Worm (Caenorhabditis elegans) whole organism, L4 larva: ENCODE measurements around the gene idpp-11.

Experiments used
- aha-1 ChIP-seq: fragments of 150-350 bp; peaks from one replicate; lab custom pipeline; 2014; ENCODE audit warnings: missing biosample characterization, missing genetic modification characterization
- jun-1 ChIP-seq: fragments of 150-350 bp; optimal IDR thresholded peaks from 2 replicates; lab custom pipeline; 2014; ENCODE audit warnings: missing biosample characterization, missing genetic modification reagents, missing genetic modification characterization
- lsy-2 ChIP-seq, 2 experiments: fragments of 150-350 bp in 1 of 2; sonication (generic microtip) in 1 of 2; optimal IDR thresholded peaks; 2 replicates each; lab custom pipeline; 2014 to 2017; ENCODE audit warnings: missing biosample characterization in 2 of 2, missing genetic modification characterization in 2 of 2
- pqm-1 ChIP-seq: sonication (generic microtip); optimal IDR thresholded peaks from 2 replicates; lab custom pipeline; 2017; ENCODE audit warnings: missing biosample characterization, missing genetic modification characterization
- ztf-11 ChIP-seq: fragments of 150-350 bp; optimal IDR thresholded peaks from 2 replicates; lab custom pipeline; 2014; ENCODE audit warnings: missing biosample characterization, missing genetic modification characterization

DNA sequence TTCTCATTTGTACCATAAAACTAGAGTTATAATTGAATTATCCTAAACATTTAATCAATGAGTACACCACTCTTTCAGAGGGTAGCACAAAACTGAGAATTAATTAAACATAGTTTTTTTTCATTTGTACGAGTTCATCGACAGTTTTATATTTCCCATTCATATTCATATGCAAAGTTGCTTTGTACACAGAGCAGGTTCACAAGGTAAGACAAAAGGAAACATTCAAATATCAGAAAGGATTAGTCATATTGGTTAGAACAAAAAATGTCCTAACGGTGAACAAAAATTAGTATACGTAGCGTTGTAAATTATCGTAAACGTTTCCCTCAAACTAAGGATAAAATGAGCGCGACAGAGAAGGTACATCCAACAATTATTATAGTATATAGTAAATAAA, 39.0 kb downstream of the idpp-11 start:
- no peak for TF ChIP-seq jun-1
- peak; percentile 82 for TF ChIP-seq aha-1
- TF ChIP-seq lsy-2 (tag; optimal IDR thresholded peaks at IDR 0.05; lab: Kevin White, UChicago): no peak
- no peak for TF ChIP-seq pqm-1 (tag; lab: Kevin White, UChicago)
- no peak for TF ChIP-seq ztf-11 (tag; lab: Kevin White, UChicago)
